Fruit fly (Drosophila melanogaster) whole organism, prepupa: ENCODE results near the gene Sodq.

Experiments used
- Blimp-1 ChIP-seq: fragments of 200-800 bp; sonication (Bioruptor generic); optimal IDR thresholded peaks from 3 replicates; lab custom pipeline; 2017; ENCODE audit warnings: missing biosample characterization, missing genetic modification characterization, mild to moderate bottlenecking, moderate library complexity, missing genetic modification reagents
- CG10631 ChIP-seq: fragments of 200-800 bp; sonication (Bioruptor generic); optimal IDR thresholded peaks from 2 replicates; lab custom pipeline; 2016; ENCODE audit warnings: missing biosample characterization, missing genetic modification characterization
- CG10669 ChIP-seq: fragments of 200-800 bp; sonication (Bioruptor generic); optimal IDR thresholded peaks from 3 replicates; lab custom pipeline; 2018; ENCODE audit warnings: missing biosample characterization, mild to moderate bottlenecking, missing genetic modification characterization, moderate library complexity
- CG11294 ChIP-seq: fragments of 200-800 bp; sonication (Bioruptor generic); IDR thresholded peaks from 2 replicates; pipeline ENCODE4 v1.3.6; 2022; ENCODE audit warnings: missing biosample characterization, missing genetic modification characterization
- CG11762 ChIP-seq: fragments of 200-800 bp; sonication (Bioruptor generic); optimal IDR thresholded peaks from 3 replicates; lab custom pipeline; 2016; ENCODE audit warnings: missing biosample characterization, missing genetic modification characterization; ENCODE audit not compliant: insufficient read depth
- CG11902 ChIP-seq: fragments of 200-800 bp; sonication (Bioruptor generic); optimal IDR thresholded peaks from 3 replicates; lab custom pipeline; 2016; ENCODE audit warnings: missing biosample characterization, missing genetic modification characterization
- CG1621 ChIP-seq: fragments of 200-800 bp; sonication (Bioruptor generic); optimal IDR thresholded peaks from 3 replicates; lab custom pipeline; 2018; ENCODE audit warnings: missing biosample characterization, mild to moderate bottlenecking, missing genetic modification characterization
- CG3032 ChIP-seq: fragments of 200-800 bp; optimal IDR thresholded peaks from 2 replicates; lab custom pipeline; 2019; ENCODE audit warnings: missing biosample characterization, mild to moderate bottlenecking, missing genetic modification characterization, moderate library complexity
- CG32006 ChIP-seq: fragments of 200-800 bp; sonication (Bioruptor generic); optimal IDR thresholded peaks from 3 replicates; lab custom pipeline; 2017; ENCODE audit warnings: missing biosample characterization, mild to moderate bottlenecking, missing genetic modification characterization
- CG34406 ChIP-seq: fragments of 200-800 bp; sonication (Bioruptor generic); optimal IDR thresholded peaks from 3 replicates; lab custom pipeline; 2016; ENCODE audit warnings: missing biosample characterization, missing genetic modification characterization
- CG4318 ChIP-seq: fragments of 200-800 bp; sonication (Bioruptor generic); optimal IDR thresholded peaks from 3 replicates; lab custom pipeline; 2017; ENCODE audit warnings: missing biosample characterization, mild to moderate bottlenecking, missing genetic modification characterization
- CG6163 ChIP-seq: fragments of 200-800 bp; sonication (Bioruptor generic); IDR thresholded peaks from 3 replicates; pipeline ENCODE4 v1.3.6; 2022; ENCODE audit warnings: missing biosample characterization, missing genetic modification characterization
- CG6276 ChIP-seq: fragments of 200-800 bp; sonication (Bioruptor generic); optimal IDR thresholded peaks from 2 replicates; lab custom pipeline; 2017; ENCODE audit warnings: missing biosample characterization, mild to moderate bottlenecking, missing genetic modification characterization
- CG6808 ChIP-seq: fragments of 200-800 bp; sonication (Bioruptor generic); optimal IDR thresholded peaks from 3 replicates; lab custom pipeline; 2017; ENCODE audit warnings: missing biosample characterization, missing genetic modification characterization, mild to moderate bottlenecking, moderate library complexity, missing genetic modification reagents
- CG6854 ChIP-seq: fragments of 200-800 bp; sonication (Bioruptor generic); optimal IDR thresholded peaks from 2 replicates; lab custom pipeline; 2017; ENCODE audit warnings: missing biosample characterization, mild to moderate bottlenecking, missing genetic modification characterization
- CG8319 ChIP-seq: fragments of 200-800 bp; sonication (Bioruptor generic); optimal IDR thresholded peaks from 3 replicates; lab custom pipeline; 2016; ENCODE audit warnings: missing biosample characterization, missing genetic modification characterization
- CG9139 ChIP-seq: fragments of 200-800 bp; sonication (Bioruptor generic); optimal IDR thresholded peaks from 3 replicates; lab custom pipeline; 2017; ENCODE audit warnings: missing biosample characterization, mild to moderate bottlenecking, missing genetic modification characterization
- Eip75B ChIP-seq: fragments of 200-800 bp; sonication (Bioruptor generic); optimal IDR thresholded peaks from 3 replicates; lab custom pipeline; 2016; ENCODE audit warnings: missing biosample characterization, missing genetic modification characterization
- Eip78C ChIP-seq: fragments of 200-800 bp; sonication (Bioruptor generic); peaks from one replicate; lab custom pipeline; 2016; ENCODE audit warnings: missing biosample characterization, missing genetic modification characterization
- Eip93F ChIP-seq: fragments of 200-800 bp; sonication (Bioruptor generic); optimal IDR thresholded peaks from 2 replicates; lab custom pipeline; 2016; ENCODE audit warnings: missing biosample characterization, mild to moderate bottlenecking, missing genetic modification characterization
- Ets21C ChIP-seq: fragments of 200-800 bp; sonication (Bioruptor generic); optimal IDR thresholded peaks from 3 replicates; lab custom pipeline; 2016; ENCODE audit warnings: missing biosample characterization, missing genetic modification characterization
- Ets96B ChIP-seq: fragments of 200-800 bp; optimal IDR thresholded peaks from 2 replicates; lab custom pipeline; 2019; ENCODE audit warnings: missing biosample characterization, mild to moderate bottlenecking, missing genetic modification characterization, moderate library complexity
- Hr38 ChIP-seq: sonication (Bioruptor generic); optimal IDR thresholded peaks from 2 replicates; lab custom pipeline; 2016; ENCODE audit warnings: missing biosample characterization, missing genetic modification characterization
- Hr39 ChIP-seq: fragments of 200-800 bp; sonication (Bioruptor generic); optimal IDR thresholded peaks from 2 replicates; lab custom pipeline; 2016; ENCODE audit warnings: missing biosample characterization, missing genetic modification characterization
- Hr4 ChIP-seq: fragments of 200-800 bp; sonication (Bioruptor generic); optimal IDR thresholded peaks from 3 replicates; lab custom pipeline; 2016; ENCODE audit warnings: missing biosample characterization, missing genetic modification characterization
- Met ChIP-seq: fragments of 200-800 bp; sonication (Bioruptor generic); optimal IDR thresholded peaks from 3 replicates; lab custom pipeline; 2016; ENCODE audit warnings: missing biosample characterization, missing genetic modification characterization
- OdsH ChIP-seq: fragments of 200-800 bp; sonication (Bioruptor generic); optimal IDR thresholded peaks from 3 replicates; lab custom pipeline; 2016; ENCODE audit warnings: missing biosample characterization, missing genetic modification characterization
- Smox ChIP-seq: fragments of 200-800 bp; sonication (Bioruptor generic); optimal IDR thresholded peaks from 3 replicates; lab custom pipeline; 2016; ENCODE audit warnings: missing biosample characterization, missing genetic modification characterization
- Sox102F ChIP-seq: fragments of 200-800 bp; sonication (Bioruptor generic); optimal IDR thresholded peaks from 2 replicates; lab custom pipeline; 2016; ENCODE audit warnings: missing biosample characterization, mild to moderate bottlenecking, missing genetic modification characterization
- Sox14 ChIP-seq: fragments of 200-800 bp; sonication (Bioruptor generic); optimal IDR thresholded peaks from 3 replicates; lab custom pipeline; 2016; ENCODE audit warnings: missing biosample characterization, missing genetic modification characterization
- Sox15 ChIP-seq: fragments of 200-800 bp; sonication (Bioruptor generic); optimal IDR thresholded peaks from 3 replicates; lab custom pipeline; 2016; ENCODE audit warnings: missing biosample characterization, missing genetic modification characterization
- achi ChIP-seq: fragments of 200-800 bp; sonication (Bioruptor generic); optimal IDR thresholded peaks from 3 replicates; lab custom pipeline; 2016; ENCODE audit warnings: missing biosample characterization, missing genetic modification characterization
- acj6 ChIP-seq: fragments of 200-800 bp; sonication (Bioruptor generic); optimal IDR thresholded peaks from 3 replicates; lab custom pipeline; 2016; ENCODE audit warnings: missing biosample characterization, missing genetic modification characterization
- cyc ChIP-seq: fragments of 200-800 bp; sonication (Bioruptor generic); optimal IDR thresholded peaks from 3 replicates; lab custom pipeline; 2016; ENCODE audit warnings: missing biosample characterization, missing genetic modification characterization
- dac ChIP-seq: fragments of 200-800 bp; sonication (Bioruptor generic); optimal IDR thresholded peaks from 2 replicates; lab custom pipeline; 2017; ENCODE audit warnings: missing biosample characterization, mild to moderate bottlenecking, missing genetic modification characterization
- dsx ChIP-seq: fragments of 200-800 bp; optimal IDR thresholded peaks from 3 replicates; lab custom pipeline; 2019; ENCODE audit warnings: missing biosample characterization, mild to moderate bottlenecking, missing genetic modification characterization, moderate library complexity; ENCODE audit not compliant: poor library complexity, severe bottlenecking
- eg ChIP-seq: fragments of 200-800 bp; sonication (Bioruptor generic); IDR thresholded peaks from 3 replicates; pipeline ENCODE4 v1.3.6; 2022; ENCODE audit warnings: missing biosample characterization, missing genetic modification characterization
- esn ChIP-seq: fragments of 200-800 bp; sonication (Bioruptor generic); optimal IDR thresholded peaks from 2 replicates; lab custom pipeline; 2016; ENCODE audit warnings: missing biosample characterization, mild to moderate bottlenecking, missing genetic modification characterization, moderate library complexity
- fd59A ChIP-seq: fragments of 200-800 bp; sonication (Bioruptor generic); optimal IDR thresholded peaks from 2 replicates; lab custom pipeline; 2017; ENCODE audit warnings: missing biosample characterization, mild to moderate bottlenecking, missing genetic modification characterization, missing genetic modification reagents
- fd85E ChIP-seq: fragments of 200-800 bp; sonication (Bioruptor generic); optimal IDR thresholded peaks from 3 replicates; lab custom pipeline; 2016; ENCODE audit warnings: missing biosample characterization, missing genetic modification characterization
- fkh ChIP-seq: fragments of 200-800 bp; sonication (Bioruptor generic); optimal IDR thresholded peaks from 3 replicates; lab custom pipeline; 2017; ENCODE audit warnings: missing biosample characterization, mild to moderate bottlenecking, missing genetic modification characterization, moderate library complexity
- lz ChIP-seq: fragments of 200-800 bp; sonication (Bioruptor generic); optimal IDR thresholded peaks from 3 replicates; lab custom pipeline; 2016; ENCODE audit warnings: missing biosample characterization, missing genetic modification characterization
- net ChIP-seq: fragments of 200-800 bp; sonication (Bioruptor generic); optimal IDR thresholded peaks from 3 replicates; lab custom pipeline; 2016; ENCODE audit warnings: missing biosample characterization, missing genetic modification characterization
- pdm3 ChIP-seq: fragments of 200-800 bp; sonication (Bioruptor generic); optimal IDR thresholded peaks from 3 replicates; lab custom pipeline; 2016; ENCODE audit warnings: missing biosample characterization, missing genetic modification characterization
- salr ChIP-seq, 2 experiments: fragments of 200-800 bp; sonication (Bioruptor generic); optimal IDR thresholded peaks; 3 replicates each; lab custom pipeline; 2016 to 2018; ENCODE audit warnings: missing biosample characterization in 2 of 2, missing genetic modification characterization in 2 of 2, mild to moderate bottlenecking in 1 of 2
- spab ChIP-seq: fragments of 200-800 bp; sonication (Bioruptor generic); optimal IDR thresholded peaks from 2 replicates; lab custom pipeline; 2017; ENCODE audit warnings: missing biosample characterization, mild to moderate bottlenecking, missing genetic modification characterization, missing genetic modification reagents
- svp ChIP-seq: fragments of 200-800 bp; sonication (Bioruptor generic); peaks from one replicate; lab custom pipeline; 2016; ENCODE audit warnings: missing biosample characterization, missing genetic modification characterization
- topi ChIP-seq: fragments of 200-800 bp; sonication (Bioruptor generic); optimal IDR thresholded peaks from 3 replicates; lab custom pipeline; 2016; ENCODE audit warnings: missing biosample characterization, missing genetic modification characterization

The Sodq gene

dm6 chr3R:25879324-25879766, 16.3 kb upstream of the Sodq start (continued):
- peak; percentile 44 for TF ChIP-seq Sox14 (GFP tag; lab: Kevin White, UChicago)
- TF ChIP-seq CG11294, result 0 out of 2 replicates have a peak, but pooled peaks have one; percentile 51

- TF ChIP-seq CG10631 (GFP tag; lab: Kevin White, UChicago) (peak; percentile 66), Hr39 (peak; percentile 28), cyc (GFP tag; lab: Kevin White, UChicago) (peak; percentile 14), Hr38 (GFP tag; lab: Kevin White, UChicago) (no peak), Sox15 (GFP tag; lab: Kevin White, UChicago) (no peak), Ets96B (peak; percentile 53), salr (GFP tag; optimal IDR thresholded peaks at IDR 0.05; lab: Kevin White, UChicago) (peak in 1 of 2 experiments; percentile 55), CG11902 (GFP tag; lab: Kevin White, UChicago) (no peak), dac (no peak), net (GFP tag; lab: Kevin White, UChicago) (peak; percentile 52), CG11294 (no peak), Eip78C (GFP tag; lab: Kevin White, UChicago) (peak; percentile 76), spab (peak; percentile 23), Hr4 (GFP tag; lab: Kevin White, UChicago) (peak; percentile 47), CG6808 (GFP tag; lab: Kevin White, UChicago) (no peak), Eip75B (GFP tag; lab: Kevin White, UChicago) (peak; percentile 35), CG6163 (GFP tag; lab: Robert Waterston, UW) (peak; percentile 18; the same call in 1 of the 3 replicates), achi (GFP tag; lab: Kevin White, UChicago) (peak; percentile 63), CG34406 (peak; percentile 64), Met (GFP tag; lab: Kevin White, UChicago) (peak; percentile 35), Eip93F (no peak), CG8319 (no peak), topi (GFP tag; lab: Kevin White, UChicago) (peak; percentile 50), acj6 (GFP tag; lab: Kevin White, UChicago) (peak; percentile 24), CG4318 (GFP tag; lab: Kevin White, UChicago) (peak; percentile 42), dsx (peak; percentile 9), CG11762 (peak; percentile 22), Sox102F (GFP tag; lab: Kevin White, UChicago) (no peak), CG6854 (no peak), pdm3 (peak; percentile 15), CG6276 (GFP tag; lab: Kevin White, UChicago) (peak; percentile 21), svp (GFP tag; lab: Kevin White, UChicago) (peak; percentile 55), fkh (GFP tag; lab: Kevin White, UChicago) (peak; percentile 71), CG9139 (GFP tag; lab: Kevin White, UChicago) (no peak), eg (no peak), Smox (GFP tag; lab: Kevin White, UChicago) (peak; percentile 3), CG3032 (peak; percentile 52), OdsH (GFP tag; lab: Kevin White, UChicago) (peak; percentile 41), Ets21C (no peak), CG10669 (GFP tag; lab: Kevin White, UChicago) (peak; percentile 28), lz (peak; percentile 34), esn (GFP tag; lab: Kevin White, UChicago) (peak; percentile 53), CG32006 (GFP tag; lab: Kevin White, UChicago) (peak; percentile 82), Blimp-1 (GFP tag; lab: Kevin White, UChicago) (peak; percentile 14), fd85E (GFP tag; lab: Kevin White, UChicago) (no peak), fd59A (GFP tag; lab: Kevin White, UChicago) (no peak), CG1621 (no peak)
Observed at dm6 chr3R:25880198-25880970, 15.2 kb upstream of the Sodq start.
